Fruit fly (Drosophila melanogaster) whole organism, embryonic: ENCODE results near the gene CG12521.

Experiments used
- Ada2b ChIP-seq: fragments of 200-800 bp; sonication (Bioruptor generic); IDR thresholded peaks from 2 replicates; pipeline ENCODE4 v1.3.6; 2022; ENCODE audit warnings: missing biosample characterization, missing genetic modification characterization
- Bteb2 ChIP-seq: fragments of 200-800 bp; sonication (Bioruptor generic); optimal IDR thresholded peaks from 2 replicates; lab custom pipeline; 2016; ENCODE audit warnings: missing biosample characterization, missing genetic modification characterization
- CG10274 ChIP-seq: fragments of 200-800 bp; sonication (Bioruptor generic); optimal IDR thresholded peaks from 3 replicates; lab custom pipeline; 2017; ENCODE audit warnings: missing biosample characterization, mild to moderate bottlenecking, missing genetic modification characterization
- CG10654 ChIP-seq: fragments of 200-800 bp; sonication (Bioruptor generic); optimal IDR thresholded peaks from 2 replicates; lab custom pipeline; 2016; ENCODE audit warnings: missing biosample characterization, missing genetic modification characterization
- CG11093 ChIP-seq: fragments of 200-800 bp; sonication (Bioruptor generic); IDR thresholded peaks from 3 replicates; pipeline ENCODE4 v1.3.6; 2022; ENCODE audit warnings: missing biosample characterization, missing genetic modification characterization
- CG11504 ChIP-seq: fragments of 200-800 bp; sonication (Bioruptor generic); optimal IDR thresholded peaks from 3 replicates; lab custom pipeline; 2019; ENCODE audit warnings: missing biosample characterization, mild to moderate bottlenecking, missing genetic modification characterization, moderate library complexity
- CG12219 ChIP-seq: fragments of 200-800 bp; sonication (Bioruptor generic); optimal IDR thresholded peaks from 3 replicates; lab custom pipeline; 2018; ENCODE audit warnings: missing biosample characterization, mild to moderate bottlenecking, missing genetic modification characterization
- CG12299 ChIP-seq: fragments of 200-800 bp; sonication (Bioruptor generic); optimal IDR thresholded peaks from 2 replicates; lab custom pipeline; 2018; ENCODE audit warnings: missing biosample characterization, mild to moderate bottlenecking, missing genetic modification characterization
- CG15514 ChIP-seq: fragments of 200-800 bp; sonication (Bioruptor generic); optimal IDR thresholded peaks from 3 replicates; lab custom pipeline; 2017; ENCODE audit warnings: missing biosample characterization, missing genetic modification characterization, mild to moderate bottlenecking, moderate library complexity, missing genetic modification reagents
- CG1647 ChIP-seq: fragments of 200-800 bp; sonication (Bioruptor generic); optimal IDR thresholded peaks from 3 replicates; lab custom pipeline; 2016; ENCODE audit warnings: missing biosample characterization, missing genetic modification characterization
- CG2116 ChIP-seq: fragments of 200-800 bp; sonication (Bioruptor generic); optimal IDR thresholded peaks from 3 replicates; lab custom pipeline; 2018; ENCODE audit warnings: missing biosample characterization, mild to moderate bottlenecking, missing genetic modification characterization
- CG2129 ChIP-seq: fragments of 200-800 bp; sonication (Bioruptor generic); IDR thresholded peaks from 2 replicates; pipeline ENCODE4 v1.3.6; 2022; ENCODE audit warnings: missing biosample characterization, missing genetic modification characterization; ENCODE audit not compliant: partially characterized antibody
- CG4617 ChIP-seq: fragments of 200-800 bp; sonication (Bioruptor generic); optimal IDR thresholded peaks from 3 replicates; lab custom pipeline; 2016; ENCODE audit warnings: missing biosample characterization, missing genetic modification characterization, borderline replicate concordance
- CG6765 ChIP-seq: fragments of 200-800 bp; sonication (Bioruptor generic); optimal IDR thresholded peaks from 3 replicates; lab custom pipeline; 2017; ENCODE audit warnings: missing biosample characterization, mild to moderate bottlenecking, missing genetic modification characterization
- CG7357 ChIP-seq: fragments of 200-800 bp; sonication (Bioruptor generic); IDR thresholded peaks from 3 replicates; pipeline ENCODE4 v1.3.6; 2022; ENCODE audit warnings: missing biosample characterization, missing genetic modification characterization
- CG7963 ChIP-seq: fragments of 200-800 bp; sonication (Bioruptor generic); IDR thresholded peaks from 3 replicates; pipeline ENCODE4 v1.3.6; 2022; ENCODE audit warnings: missing biosample characterization, missing genetic modification characterization; ENCODE audit not compliant: partially characterized antibody
- CG8924 ChIP-seq: fragments of 200-800 bp; optimal IDR thresholded peaks from 3 replicates; lab custom pipeline; 2019; ENCODE audit warnings: missing biosample characterization, mild to moderate bottlenecking, missing genetic modification characterization, moderate library complexity
- CG9817 ChIP-seq: fragments of 200-800 bp; sonication (Bioruptor generic); optimal IDR thresholded peaks from 2 replicates; lab custom pipeline; 2018; ENCODE audit warnings: missing biosample characterization, mild to moderate bottlenecking, missing genetic modification characterization, moderate library complexity
- D19A ChIP-seq: fragments of 200-800 bp; optimal IDR thresholded peaks from 3 replicates; lab custom pipeline; 2019; ENCODE audit warnings: missing biosample characterization, mild to moderate bottlenecking, missing genetic modification characterization, moderate library complexity
- Dek ChIP-seq: fragments of 200-800 bp; sonication (Bioruptor generic); optimal IDR thresholded peaks from 3 replicates; lab custom pipeline; 2019; ENCODE audit warnings: missing biosample characterization, mild to moderate bottlenecking, missing genetic modification characterization, moderate library complexity
- Dll ChIP-seq: fragments of 200-800 bp; sonication (Bioruptor generic); IDR thresholded peaks from 4 replicates; pipeline ENCODE4 v1.3.6; 2022; ENCODE audit warnings: missing biosample characterization, missing genetic modification characterization; ENCODE audit not compliant: partially characterized antibody
- ERR ChIP-seq: fragments of 200-800 bp; sonication (Bioruptor generic); optimal IDR thresholded peaks from 2 replicates; lab custom pipeline; 2016; ENCODE audit warnings: missing biosample characterization, missing genetic modification characterization
- Fer1 ChIP-seq: fragments of 200-800 bp; sonication (Bioruptor generic); optimal IDR thresholded peaks from 2 replicates; lab custom pipeline; 2017; ENCODE audit warnings: missing biosample characterization, mild to moderate bottlenecking, missing genetic modification characterization
- Hmr ChIP-seq: fragments of 200-800 bp; sonication (Bioruptor generic); optimal IDR thresholded peaks from 3 replicates; lab custom pipeline; 2017; ENCODE audit warnings: mild to moderate bottlenecking, missing biosample characterization, missing genetic modification reagents, missing genetic modification characterization
- Med ChIP-seq: fragments of 200-800 bp; sonication (Bioruptor generic); peaks from one replicate; lab custom pipeline; 2016; ENCODE audit warnings: missing biosample characterization, missing genetic modification characterization, mild to moderate bottlenecking, inconsistent platforms, moderate library complexity
- Myb ChIP-seq: fragments of 200-800 bp; sonication (Bioruptor generic); optimal IDR thresholded peaks from 2 replicates; lab custom pipeline; 2016; ENCODE audit warnings: missing biosample characterization, missing genetic modification characterization
- Nf-YB ChIP-seq: fragments of 200-800 bp; sonication (Bioruptor generic); optimal IDR thresholded peaks from 3 replicates; lab custom pipeline; 2019; ENCODE audit warnings: missing biosample characterization, mild to moderate bottlenecking, missing genetic modification characterization, moderate library complexity
- Scr ChIP-seq: fragments of 200-800 bp; sonication (Bioruptor generic); IDR thresholded peaks from 2 replicates; pipeline ENCODE4 v1.3.6; 2022; ENCODE audit warnings: missing biosample characterization, missing genetic modification characterization; ENCODE audit not compliant: partially characterized antibody
- Sry-β ChIP-seq: fragments of 200-800 bp; sonication (Bioruptor generic); optimal IDR thresholded peaks from 2 replicates; lab custom pipeline; 2018; ENCODE audit warnings: missing biosample characterization, mild to moderate bottlenecking, missing genetic modification characterization, moderate library complexity
- TFAM ChIP-seq: fragments of 200-800 bp; sonication (Bioruptor generic); optimal IDR thresholded peaks from 2 replicates; lab custom pipeline; 2017; ENCODE audit warnings: missing biosample characterization, missing genetic modification characterization, inconsistent platforms
- ato ChIP-seq: fragments of 200-800 bp; sonication (Bioruptor generic); IDR thresholded peaks from 2 replicates; pipeline ENCODE4 v1.3.6; 2022; ENCODE audit warnings: missing biosample characterization, missing genetic modification characterization; ENCODE audit not compliant: partially characterized antibody
- bsh ChIP-seq, 2 experiments: fragments of 200-800 bp; sonication (Bioruptor generic); optimal IDR thresholded peaks; 2 replicates each; lab custom pipeline; 2017 to 2018; ENCODE audit warnings: mild to moderate bottlenecking in 2 of 2, missing biosample characterization in 2 of 2, missing genetic modification characterization in 2 of 2, moderate library complexity in 1 of 2
- chinmo ChIP-seq: fragments of 200-800 bp; sonication (Bioruptor generic); IDR thresholded peaks from 4 replicates; pipeline ENCODE4 v1.3.6; 2022; ENCODE audit warnings: missing biosample characterization, missing genetic modification characterization; ENCODE audit not compliant: partially characterized antibody
- ci ChIP-seq: fragments of 200-800 bp; sonication (Bioruptor generic); IDR thresholded peaks from 3 replicates; pipeline ENCODE4 v1.3.6; 2022; ENCODE audit warnings: missing biosample characterization, missing genetic modification characterization
- corto ChIP-seq: fragments of 200-800 bp; sonication (Bioruptor generic); optimal IDR thresholded peaks from 2 replicates; lab custom pipeline; 2016; ENCODE audit warnings: missing biosample characterization, mild to moderate bottlenecking, missing genetic modification characterization, moderate library complexity
- dm ChIP-seq: fragments of 200-800 bp; sonication (Bioruptor generic); optimal IDR thresholded peaks from 3 replicates; lab custom pipeline; 2016; ENCODE audit warnings: missing biosample characterization, missing genetic modification characterization
- exex ChIP-seq: fragments of 200-800 bp; sonication (Bioruptor generic); optimal IDR thresholded peaks from 4 replicates; lab custom pipeline; 2018; ENCODE audit warnings: missing biosample characterization, mild to moderate bottlenecking, missing genetic modification characterization, moderate library complexity
- inv ChIP-seq: fragments of 200-800 bp; sonication (Bioruptor generic); IDR thresholded peaks from 2 replicates; pipeline ENCODE4 v1.3.6; 2022; ENCODE audit warnings: missing biosample characterization, missing genetic modification characterization; ENCODE audit not compliant: partially characterized antibody
- kah ChIP-seq: fragments of 200-800 bp; sonication (Bioruptor generic); optimal IDR thresholded peaks from 2 replicates; lab custom pipeline; 2018; ENCODE audit warnings: missing biosample characterization, mild to moderate bottlenecking, missing genetic modification characterization
- knrl ChIP-seq: fragments of 200-800 bp; sonication (Bioruptor generic); IDR thresholded peaks from 3 replicates; pipeline ENCODE4 v1.3.6; 2022; ENCODE audit warnings: missing biosample characterization, missing genetic modification characterization; ENCODE audit not compliant: partially characterized antibody
- run ChIP-seq: fragments of 200-800 bp; sonication (Bioruptor generic); optimal IDR thresholded peaks from 3 replicates; lab custom pipeline; 2018; ENCODE audit warnings: missing biosample characterization, mild to moderate bottlenecking, missing genetic modification characterization
- scrt ChIP-seq: fragments of 200-800 bp; sonication (Bioruptor generic); optimal IDR thresholded peaks from 2 replicates; lab custom pipeline; 2018; ENCODE audit warnings: missing biosample characterization, mild to moderate bottlenecking, missing genetic modification characterization, moderate library complexity
- sob ChIP-seq: fragments of 200-800 bp; sonication (Bioruptor generic); IDR thresholded peaks from 2 replicates; pipeline ENCODE4 v1.3.6; 2022; ENCODE audit warnings: missing biosample characterization, missing genetic modification characterization
- vnd ChIP-seq: fragments of 200-800 bp; sonication (Bioruptor generic); IDR thresholded peaks from 3 replicates; pipeline ENCODE4 v1.3.6; 2022; ENCODE audit warnings: missing biosample characterization, missing genetic modification characterization; ENCODE audit not compliant: partially characterized antibody

CG12521 gene

dm6 chr3L:11819639-11820456 lies 27.8 kb downstream of the CG12521 start (continued):
- TF ChIP-seq CG2129: no peak
- TF ChIP-seq ci (GFP tag; lab: Robert Waterston, UW): peak; percentile 65; the same call in 2 of the 3 replicates
- TF ChIP-seq dm (GFP tag; lab: Kevin White, UChicago): peak; percentile 54
- TF ChIP-seq CG7357: no peak
- no peak for TF ChIP-seq CG11093 (GFP tag; lab: Robert Waterston, UW)
- peak; percentile 34 for TF ChIP-seq CG12219
- TF ChIP-seq CG9817 (tag; lab: Kevin White, UChicago): peak; percentile 7
- peak; percentile 10 for TF ChIP-seq ERR (GFP tag; lab: Kevin White, UChicago)
- peak; percentile 63 for TF ChIP-seq sob
- 0 out of 2 replicates have a peak, but pooled peaks have one; percentile 20 for TF ChIP-seq Ada2b (GFP tag; lab: Robert Waterston, UW)
- TF ChIP-seq Dek (tag; lab: Kevin White, UChicago): peak; percentile 5
- TF ChIP-seq chinmo (GFP tag; lab: Robert Waterston, UW): peak; percentile 84; the same call in 3 of the 4 replicates
- no peak for TF ChIP-seq Fer1 (GFP tag; lab: Kevin White, UChicago)
- peak; percentile 91 for TF ChIP-seq exex (tag; lab: Kevin White, UChicago)
- peak; percentile 27 for TF ChIP-seq Bteb2 (GFP tag; lab: Kevin White, UChicago)

- TF ChIP-seq kah (GFP tag; lab: Kevin White, UChicago): no peak
- peak; percentile 99 for TF ChIP-seq CG11504 (tag; lab: Kevin White, UChicago)
These were observed 31.0 kb downstream of the CG12521 start for dm6 chr3L:11816641-11817040.

- no peak for TF ChIP-seq CG12299 (tag; lab: Kevin White, UChicago)
- TF ChIP-seq CG1647 (GFP tag; lab: Kevin White, UChicago): no peak
- TF ChIP-seq CG15514 (GFP tag; lab: Kevin White, UChicago): peak; percentile 52
- TF ChIP-seq vnd (GFP tag; lab: Robert Waterston, UW): peak; percentile 79
- TF ChIP-seq Nf-YB (GFP tag; lab: Kevin White, UChicago): no peak
- peak; percentile 22 for TF ChIP-seq CG4617
- TF ChIP-seq inv: peak; percentile 79
- no peak for TF ChIP-seq Hmr (GFP tag; lab: Kevin White, UChicago)
- no peak for TF ChIP-seq Sry-β
- peak; percentile 78 for TF ChIP-seq Myb (GFP tag; lab: Kevin White, UChicago)
- TF ChIP-seq bsh (GFP tag; optimal IDR thresholded peaks at IDR 0.05; lab: Kevin White, UChicago): no peak
- TF ChIP-seq knrl (GFP tag; lab: Robert Waterston, UW): peak; percentile 84
- TF ChIP-seq Dll: peak; percentile 94
- peak; percentile 75 for TF ChIP-seq Med
- TF ChIP-seq CG7963 (GFP tag; lab: Robert Waterston, UW): peak; percentile 91
- TF ChIP-seq scrt (GFP tag; lab: Kevin White, UChicago): peak; percentile 98
- TF ChIP-seq D19A (tag; lab: Kevin White, UChicago): no peak
- TF ChIP-seq Scr (GFP tag; lab: Robert Waterston, UW): peak; percentile 90
- TF ChIP-seq CG10654: no peak
- TF ChIP-seq CG10274 (GFP tag; lab: Kevin White, UChicago): no peak
- no peak for TF ChIP-seq run (tag; lab: Kevin White, UChicago)
- TF ChIP-seq CG8924 (tag; lab: Kevin White, UChicago): no peak
- TF ChIP-seq ato (GFP tag; lab: Robert Waterston, UW): peak; percentile 91
- no peak for TF ChIP-seq TFAM (GFP tag; lab: Kevin White, UChicago)
- peak; percentile 94 for TF ChIP-seq CG2116 (GFP tag; lab: Kevin White, UChicago)
- no peak for TF ChIP-seq corto
- TF ChIP-seq CG6765 (GFP tag; lab: Kevin White, UChicago): no peak
These were observed 32.3 kb downstream of the CG12521 start, which contains the start of gene CG14130 for dm6 chr3L:11815220-11815797. Gene CG14130, plus strand, starts transcription at chr3L:11815444.
